Fruit fly (Drosophila melanogaster) whole organism, embryonic: ENCODE measurements around the gene Utx.

Experiments
- Bgb ChIP-seq: fragments of 200-800 bp; sonication (Bioruptor generic); IDR thresholded peaks from 2 replicates; pipeline ENCODE4 v1.3.6; 2022; ENCODE audit warnings: missing biosample characterization, missing genetic modification characterization; ENCODE audit not compliant: partially characterized antibody
- CG10147 ChIP-seq: fragments of 200-800 bp; sonication (Bioruptor generic); optimal IDR thresholded peaks from 2 replicates; lab custom pipeline; 2019; ENCODE audit warnings: missing biosample characterization, mild to moderate bottlenecking, missing genetic modification characterization, moderate library complexity
- CG10209 ChIP-seq: fragments of 200-800 bp; sonication (Bioruptor generic); optimal IDR thresholded peaks from 3 replicates; lab custom pipeline; 2017; ENCODE audit warnings: missing biosample characterization, mild to moderate bottlenecking, missing genetic modification characterization, missing genetic modification reagents
- CG10543 ChIP-seq: fragments of 200-800 bp; sonication (Bioruptor generic); optimal IDR thresholded peaks from 3 replicates; lab custom pipeline; 2017; ENCODE audit warnings: missing biosample characterization, mild to moderate bottlenecking, missing genetic modification characterization, moderate library complexity
- CG14710 ChIP-seq: fragments of 200-800 bp; sonication (Bioruptor generic); optimal IDR thresholded peaks from 3 replicates; lab custom pipeline; 2019; ENCODE audit warnings: missing biosample characterization, mild to moderate bottlenecking, missing genetic modification characterization, moderate library complexity
- CG15269 ChIP-seq: fragments of 200-800 bp; sonication (Bioruptor generic); optimal IDR thresholded peaks from 2 replicates; lab custom pipeline; 2018; ENCODE audit warnings: missing biosample characterization, mild to moderate bottlenecking, missing genetic modification characterization, moderate library complexity
- CG15601 ChIP-seq: fragments of 200-800 bp; sonication (Bioruptor generic); optimal IDR thresholded peaks from 3 replicates; lab custom pipeline; 2019; ENCODE audit warnings: missing biosample characterization, mild to moderate bottlenecking, missing genetic modification characterization, moderate library complexity
- CG1602 ChIP-seq: fragments of 200-800 bp; sonication (Bioruptor generic); optimal IDR thresholded peaks from 3 replicates; lab custom pipeline; 2016; ENCODE audit warnings: missing biosample characterization, missing genetic modification characterization
- CG1603 ChIP-seq: fragments of 200-800 bp; sonication (Bioruptor generic); optimal IDR thresholded peaks from 2 replicates; lab custom pipeline; 2019; ENCODE audit warnings: missing biosample characterization, mild to moderate bottlenecking, missing genetic modification characterization, moderate library complexity
- CG16813 ChIP-seq: fragments of 200-800 bp; sonication (Bioruptor generic); IDR thresholded peaks from 3 replicates; pipeline ENCODE4 v1.3.6; 2022; ENCODE audit warnings: missing biosample characterization, missing genetic modification characterization; ENCODE audit not compliant: partially characterized antibody
- CG17385 ChIP-seq: fragments of 200-800 bp; sonication (Bioruptor generic); optimal IDR thresholded peaks from 3 replicates; lab custom pipeline; 2018; ENCODE audit warnings: missing biosample characterization, mild to moderate bottlenecking, missing genetic modification characterization
- CG17802 ChIP-seq: fragments of 200-800 bp; sonication (Bioruptor generic); optimal IDR thresholded peaks from 2 replicates; lab custom pipeline; 2018; ENCODE audit warnings: missing biosample characterization, mild to moderate bottlenecking, missing genetic modification characterization, moderate library complexity
- CG18262 ChIP-seq: fragments of 200-800 bp; optimal IDR thresholded peaks from 3 replicates; lab custom pipeline; 2019; ENCODE audit warnings: missing biosample characterization, mild to moderate bottlenecking, missing genetic modification characterization, moderate library complexity
- CG2120 ChIP-seq: fragments of 200-800 bp; sonication (Bioruptor generic); optimal IDR thresholded peaks from 3 replicates; lab custom pipeline; 2016; ENCODE audit warnings: missing biosample characterization, missing genetic modification characterization
- CG2712 ChIP-seq: fragments of 200-800 bp; optimal IDR thresholded peaks from 3 replicates; lab custom pipeline; 2019; ENCODE audit warnings: missing biosample characterization, mild to moderate bottlenecking, missing genetic modification characterization, moderate library complexity
- CG30020 ChIP-seq: fragments of 200-800 bp; optimal IDR thresholded peaks from 2 replicates; lab custom pipeline; 2019; ENCODE audit warnings: missing biosample characterization, mild to moderate bottlenecking, missing genetic modification characterization, moderate library complexity
- CG3838 ChIP-seq: fragments of 200-800 bp; sonication (Bioruptor generic); optimal IDR thresholded peaks from 3 replicates; lab custom pipeline; 2016; ENCODE audit warnings: missing biosample characterization, missing genetic modification characterization
- CG3995 ChIP-seq: fragments of 200-800 bp; sonication (Bioruptor generic); optimal IDR thresholded peaks from 3 replicates; lab custom pipeline; 2016; ENCODE audit warnings: missing biosample characterization, missing genetic modification characterization
- CG4360 ChIP-seq: fragments of 200-800 bp; sonication (Bioruptor generic); IDR thresholded peaks from 2 replicates; pipeline ENCODE4 v1.3.6; 2022; ENCODE audit warnings: missing biosample characterization, missing genetic modification characterization
- CG4404 ChIP-seq: fragments of 200-800 bp; sonication (Bioruptor generic); IDR thresholded peaks from 2 replicates; pipeline ENCODE4 v1.3.6; 2022; ENCODE audit warnings: missing biosample characterization, missing genetic modification characterization
- CG4617 ChIP-seq: fragments of 200-800 bp; sonication (Bioruptor generic); optimal IDR thresholded peaks from 3 replicates; lab custom pipeline; 2016; ENCODE audit warnings: missing biosample characterization, missing genetic modification characterization, borderline replicate concordance
- CG6683 ChIP-seq: fragments of 200-800 bp; sonication (Bioruptor generic); optimal IDR thresholded peaks from 2 replicates; lab custom pipeline; 2017; ENCODE audit warnings: missing biosample characterization, mild to moderate bottlenecking, missing genetic modification characterization, missing genetic modification reagents
- CG6765 ChIP-seq: fragments of 200-800 bp; sonication (Bioruptor generic); optimal IDR thresholded peaks from 3 replicates; lab custom pipeline; 2017; ENCODE audit warnings: missing biosample characterization, mild to moderate bottlenecking, missing genetic modification characterization
- CG7786 ChIP-seq: fragments of 200-800 bp; sonication (Bioruptor generic); optimal IDR thresholded peaks from 2 replicates; lab custom pipeline; 2016; ENCODE audit warnings: missing biosample characterization, missing genetic modification characterization
- CG8089 ChIP-seq: fragments of 200-800 bp; sonication (Bioruptor generic); optimal IDR thresholded peaks from 3 replicates; lab custom pipeline; 2016; ENCODE audit warnings: missing biosample characterization, missing genetic modification characterization
- Fer3 ChIP-seq: fragments of 200-800 bp; sonication (Bioruptor generic); optimal IDR thresholded peaks from 2 replicates; lab custom pipeline; 2018; ENCODE audit warnings: missing biosample characterization, mild to moderate bottlenecking, missing genetic modification characterization, moderate library complexity
- Lhr ChIP-seq: fragments of 200-800 bp; sonication (Bioruptor generic); optimal IDR thresholded peaks from 3 replicates; lab custom pipeline; 2017; ENCODE audit warnings: mild to moderate bottlenecking, missing biosample characterization, missing genetic modification reagents, missing genetic modification characterization
- MBD-R2 ChIP-seq: fragments of 200-800 bp; sonication (Bioruptor generic); IDR thresholded peaks from 2 replicates; pipeline ENCODE4 v1.3.6; 2022; ENCODE audit warnings: missing biosample characterization, missing genetic modification characterization
- MTF-1 ChIP-seq: fragments of 200-800 bp; sonication (Bioruptor generic); optimal IDR thresholded peaks from 2 replicates; lab custom pipeline; 2018; ENCODE audit warnings: missing biosample characterization, mild to moderate bottlenecking, missing genetic modification characterization, borderline replicate concordance
- NC2α ChIP-seq: fragments of 200-800 bp; sonication (Bioruptor generic); optimal IDR thresholded peaks from 2 replicates; lab custom pipeline; 2016; ENCODE audit warnings: missing biosample characterization, missing genetic modification characterization
- Rx ChIP-seq: fragments of 200-800 bp; sonication (Bioruptor generic); IDR thresholded peaks from 2 replicates; pipeline ENCODE4 v1.3.6; 2022; ENCODE audit warnings: missing biosample characterization, missing genetic modification characterization
- Scr ChIP-seq: fragments of 200-800 bp; sonication (Bioruptor generic); IDR thresholded peaks from 2 replicates; pipeline ENCODE4 v1.3.6; 2022; ENCODE audit warnings: missing biosample characterization, missing genetic modification characterization; ENCODE audit not compliant: partially characterized antibody
- Xrp1 ChIP-seq: fragments of 200-800 bp; sonication (Bioruptor generic); IDR thresholded peaks from 2 replicates; pipeline ENCODE4 v1.3.6; 2022; ENCODE audit warnings: missing biosample characterization, missing genetic modification characterization
- YL-1 ChIP-seq: fragments of 200-800 bp; sonication (Bioruptor generic); optimal IDR thresholded peaks from 3 replicates; lab custom pipeline; 2017; ENCODE audit warnings: missing biosample characterization, mild to moderate bottlenecking, missing genetic modification characterization
- ap ChIP-seq: fragments of 200-800 bp; sonication (Bioruptor generic); IDR thresholded peaks from 2 replicates; pipeline ENCODE4 v1.3.6; 2022; ENCODE audit warnings: missing biosample characterization, missing genetic modification characterization
- bigmax ChIP-seq: fragments of 200-800 bp; sonication (Bioruptor generic); optimal IDR thresholded peaks from 2 replicates; lab custom pipeline; 2018; ENCODE audit warnings: missing biosample characterization, mild to moderate bottlenecking, missing genetic modification characterization
- cas ChIP-seq: fragments of 200-800 bp; sonication (Bioruptor generic); IDR thresholded peaks from 2 replicates; pipeline ENCODE4 v1.3.6; 2022; ENCODE audit warnings: missing biosample characterization, missing genetic modification characterization
- crp ChIP-seq, 2 experiments: fragments of 200-800 bp; sonication (Bioruptor generic); optimal IDR thresholded peaks; 2 replicates in 1 of 2; 3 replicates in 1 of 2; lab custom pipeline; 2017; ENCODE audit warnings: missing biosample characterization in 2 of 2, missing genetic modification characterization in 2 of 2, mild to moderate bottlenecking in 1 of 2, moderate library complexity in 1 of 2
- mirr ChIP-seq: fragments of 200-800 bp; sonication (Bioruptor generic); optimal IDR thresholded peaks from 3 replicates; lab custom pipeline; 2018; ENCODE audit warnings: missing biosample characterization, mild to moderate bottlenecking, missing genetic modification characterization
- nmo ChIP-seq: fragments of 200-800 bp; sonication (Bioruptor generic); optimal IDR thresholded peaks from 2 replicates; lab custom pipeline; 2018; ENCODE audit warnings: missing biosample characterization, mild to moderate bottlenecking, missing genetic modification characterization, moderate library complexity
- otp ChIP-seq: fragments of 200-800 bp; sonication (Bioruptor generic); IDR thresholded peaks from 3 replicates; pipeline ENCODE4, ENCODE4 v1.3.6; 2022; ENCODE audit warnings: missing biosample characterization, missing genetic modification characterization
- pfk ChIP-seq: fragments of 200-800 bp; sonication (Bioruptor generic); optimal IDR thresholded peaks from 2 replicates; lab custom pipeline; 2018; ENCODE audit warnings: missing biosample characterization, mild to moderate bottlenecking, missing genetic modification characterization, moderate library complexity
- pzg ChIP-seq: fragments of 200-800 bp; sonication (Bioruptor generic); optimal IDR thresholded peaks from 3 replicates; lab custom pipeline; 2018; ENCODE audit warnings: missing biosample characterization, mild to moderate bottlenecking, missing genetic modification characterization, moderate library complexity
- sqz ChIP-seq: fragments of 200-800 bp; sonication (Bioruptor generic); optimal IDR thresholded peaks from 3 replicates; lab custom pipeline; 2018; ENCODE audit warnings: missing biosample characterization, mild to moderate bottlenecking, missing genetic modification characterization
- tio ChIP-seq: fragments of 200-800 bp; sonication (Bioruptor generic); optimal IDR thresholded peaks from 2 replicates; lab custom pipeline; 2017; ENCODE audit warnings: missing biosample characterization, missing genetic modification characterization, inconsistent platforms
- tll ChIP-seq, 2 experiments: fragments of 200-800 bp in 1 of 2; fragments of >200 bp in 1 of 2; sonication (Bioruptor generic) in 1 of 2; optimal IDR thresholded peaks; 2 replicates each; lab custom pipeline; 2017 to 2019; ENCODE audit warnings: missing biosample characterization in 2 of 2, missing genetic modification characterization in 2 of 2, mild to moderate bottlenecking in 1 of 2, moderate library complexity in 1 of 2
- vnd ChIP-seq: fragments of 200-800 bp; sonication (Bioruptor generic); IDR thresholded peaks from 3 replicates; pipeline ENCODE4 v1.3.6; 2022; ENCODE audit warnings: missing biosample characterization, missing genetic modification characterization; ENCODE audit not compliant: partially characterized antibody

Gene Utx

dm6 chr2L:10314327-10315210 is 36.0 kb upstream of the Utx start, which contains the start of the genes Usp14 and CG4972 (continued):
- TF ChIP-seq NC2α (GFP tag; lab: Kevin White, UChicago) (no peak), CG1602 (GFP tag; lab: Kevin White, UChicago) (no peak), Rx (GFP tag; lab: Robert Waterston, UW) (no peak), CG4360 (GFP tag; lab: Robert Waterston, UW) (no peak), pzg (GFP tag; lab: Kevin White, UChicago) (peak; percentile 40), ap (GFP tag; lab: Robert Waterston, UW) (no peak), MBD-R2 (GFP tag; lab: Robert Waterston, UW) (peak; percentile 41; the same call in 1 of the 2 replicates), CG6765 (GFP tag; lab: Kevin White, UChicago) (no peak), CG7786 (GFP tag; lab: Kevin White, UChicago) (no peak), Lhr (peak; percentile 9), Bgb (GFP tag; lab: Robert Waterston, UW) (peak; percentile 38; the same call in 1 of the 2 replicates), vnd (GFP tag; lab: Robert Waterston, UW) (no peak), CG4404 (GFP tag; lab: Robert Waterston, UW) (no peak), Scr (peak; percentile 54; the same call in 1 of the 2 replicates), pfk (peak; percentile 92), CG10543 (no peak), bigmax (GFP tag; lab: Kevin White, UChicago) (peak; percentile 90), CG3995 (GFP tag; lab: Kevin White, UChicago) (peak; percentile 77), CG15269 (no peak), nmo (GFP tag; lab: Kevin White, UChicago) (peak; percentile 71), CG15601 (tag; lab: Kevin White, UChicago) (peak; percentile 11), CG6683 (GFP tag; lab: Kevin White, UChicago) (no peak), CG1603 (tag; lab: Kevin White, UChicago) (peak; percentile 99), CG14710 (tag; lab: Kevin White, UChicago) (peak; percentile 64), CG10147 (GFP tag; lab: Kevin White, UChicago) (no peak), CG2712 (tag; lab: Kevin White, UChicago) (peak; percentile 33), CG2120 (GFP tag; lab: Kevin White, UChicago) (peak; percentile 29), otp (GFP tag; lab: Robert Waterston, UW) (no peak), CG30020 (tag; lab: Kevin White, UChicago) (peak; percentile 99), CG17385 (GFP tag; lab: Kevin White, UChicago) (no peak), CG10209 (GFP tag; lab: Kevin White, UChicago) (no peak), CG16813 (GFP tag; lab: Robert Waterston, UW) (0 out of 3 replicates have a peak, but pooled peaks have one; percentile 41), CG18262 (tag; lab: Kevin White, UChicago) (peak; percentile 48), cas (GFP tag; lab: Robert Waterston, UW) (no peak), CG3838 (no peak), Fer3 (tag; lab: Kevin White, UChicago) (no peak), tio (GFP tag; lab: Kevin White, UChicago) (peak; percentile 11), YL-1 (no peak), tll (GFP tag; optimal IDR thresholded peaks at IDR 0.05; lab: Kevin White, UChicago) (peak in 1 of 2 experiments; percentile 3), crp (GFP tag; optimal IDR thresholded peaks at IDR 0.05; lab: Kevin White, UChicago) (peak in 1 of 2 experiments; percentile 78), MTF-1 (GFP tag; lab: Kevin White, UChicago) (no peak), CG17802 (tag; lab: Kevin White, UChicago) (peak; percentile 86), Xrp1 (GFP tag; lab: Robert Waterston, UW) (no peak), CG8089 (GFP tag; lab: Kevin White, UChicago) (no peak), CG4617 (GFP tag; lab: Kevin White, UChicago) (peak; percentile 19), sqz (GFP tag; lab: Kevin White, UChicago) (no peak), mirr (GFP tag; lab: Kevin White, UChicago) (no peak)
